Fruit fly (Drosophila melanogaster) whole organism, embryonic: ENCODE data around the gene CG4313.

Experiments used
- CG10267 ChIP-seq: fragments of 200-800 bp; sonication (Bioruptor generic); optimal IDR thresholded peaks from 2 replicates; lab custom pipeline; 2018; ENCODE audit warnings: missing biosample characterization, mild to moderate bottlenecking, missing genetic modification characterization, moderate library complexity
- CG10431 ChIP-seq: fragments of 200-800 bp; sonication (Bioruptor generic); optimal IDR thresholded peaks from 3 replicates; lab custom pipeline; 2018; ENCODE audit warnings: missing biosample characterization, mild to moderate bottlenecking, missing genetic modification characterization
- CG12391 ChIP-seq: fragments of 200-800 bp; sonication (Bioruptor generic); optimal IDR thresholded peaks from 3 replicates; lab custom pipeline; 2018; ENCODE audit warnings: missing biosample characterization, mild to moderate bottlenecking, missing genetic modification characterization, moderate library complexity
- CG13123 ChIP-seq: fragments of 200-800 bp; sonication (Bioruptor generic); optimal IDR thresholded peaks from 2 replicates; lab custom pipeline; 2016; ENCODE audit warnings: missing biosample characterization, missing genetic modification characterization
- CG14710 ChIP-seq: fragments of 200-800 bp; sonication (Bioruptor generic); optimal IDR thresholded peaks from 3 replicates; lab custom pipeline; 2019; ENCODE audit warnings: missing biosample characterization, mild to moderate bottlenecking, missing genetic modification characterization, moderate library complexity
- CG15269 ChIP-seq: fragments of 200-800 bp; sonication (Bioruptor generic); optimal IDR thresholded peaks from 2 replicates; lab custom pipeline; 2018; ENCODE audit warnings: missing biosample characterization, mild to moderate bottlenecking, missing genetic modification characterization, moderate library complexity
- CG15514 ChIP-seq: fragments of 200-800 bp; sonication (Bioruptor generic); optimal IDR thresholded peaks from 3 replicates; lab custom pipeline; 2017; ENCODE audit warnings: missing biosample characterization, missing genetic modification characterization, mild to moderate bottlenecking, moderate library complexity, missing genetic modification reagents
- CG17361 ChIP-seq: fragments of 200-800 bp; sonication (Bioruptor generic); IDR thresholded peaks from 3 replicates; pipeline ENCODE4 v1.3.6; 2022; ENCODE audit warnings: missing biosample characterization, missing genetic modification characterization
- CG18262 ChIP-seq: fragments of 200-800 bp; optimal IDR thresholded peaks from 3 replicates; lab custom pipeline; 2019; ENCODE audit warnings: missing biosample characterization, mild to moderate bottlenecking, missing genetic modification characterization, moderate library complexity
- CG2678 ChIP-seq: fragments of 200-800 bp; sonication (Bioruptor generic); optimal IDR thresholded peaks from 3 replicates; lab custom pipeline; 2019; ENCODE audit warnings: missing biosample characterization, mild to moderate bottlenecking, missing genetic modification characterization, moderate library complexity
- CG2712 ChIP-seq: fragments of 200-800 bp; optimal IDR thresholded peaks from 3 replicates; lab custom pipeline; 2019; ENCODE audit warnings: missing biosample characterization, mild to moderate bottlenecking, missing genetic modification characterization, moderate library complexity
- CG4282 ChIP-seq: fragments of 200-800 bp; sonication (Bioruptor generic); optimal IDR thresholded peaks from 2 replicates; lab custom pipeline; 2016; ENCODE audit warnings: missing biosample characterization, missing genetic modification characterization
- CG5953 ChIP-seq: fragments of 200-800 bp; sonication (Bioruptor generic); IDR thresholded peaks from 2 replicates; pipeline ENCODE4 v1.3.6; 2022; ENCODE audit warnings: missing biosample characterization, missing genetic modification characterization
- CG6175 ChIP-seq: fragments of 200-800 bp; sonication (Bioruptor generic); IDR thresholded peaks from 3 replicates; pipeline ENCODE4 v1.3.6; 2022; ENCODE audit warnings: missing biosample characterization, missing genetic modification characterization
- CG7928 ChIP-seq: fragments of 200-800 bp; sonication (Bioruptor generic); optimal IDR thresholded peaks from 2 replicates; lab custom pipeline; 2017; ENCODE audit warnings: missing biosample characterization, mild to moderate bottlenecking, missing genetic modification characterization
- CHES-1-like ChIP-seq: fragments of 200-800 bp; sonication (Bioruptor generic); optimal IDR thresholded peaks from 2 replicates; lab custom pipeline; 2016; ENCODE audit warnings: missing biosample characterization, missing genetic modification characterization
- D19A ChIP-seq: fragments of 200-800 bp; optimal IDR thresholded peaks from 3 replicates; lab custom pipeline; 2019; ENCODE audit warnings: missing biosample characterization, mild to moderate bottlenecking, missing genetic modification characterization, moderate library complexity
- Dll ChIP-seq: fragments of 200-800 bp; sonication (Bioruptor generic); IDR thresholded peaks from 4 replicates; pipeline ENCODE4 v1.3.6; 2022; ENCODE audit warnings: missing biosample characterization, missing genetic modification characterization; ENCODE audit not compliant: partially characterized antibody
- E2f2 ChIP-seq: fragments of 200-800 bp; sonication (Bioruptor generic); IDR thresholded peaks from 2 replicates; pipeline ENCODE4 v1.3.6; 2022; ENCODE audit warnings: missing biosample characterization, missing genetic modification characterization
- Hand ChIP-seq: fragments of 200-800 bp; sonication (Bioruptor generic); optimal IDR thresholded peaks from 2 replicates; lab custom pipeline; 2017; ENCODE audit warnings: mild to moderate bottlenecking, missing biosample characterization, missing genetic modification reagents, missing genetic modification characterization
- Jarid2 ChIP-seq: fragments of 200-800 bp; sonication (Bioruptor generic); optimal IDR thresholded peaks from 3 replicates; lab custom pipeline; 2017; ENCODE audit warnings: mild to moderate bottlenecking, missing biosample characterization, missing genetic modification reagents, missing genetic modification characterization
- Scr ChIP-seq: fragments of 200-800 bp; sonication (Bioruptor generic); IDR thresholded peaks from 2 replicates; pipeline ENCODE4 v1.3.6; 2022; ENCODE audit warnings: missing biosample characterization, missing genetic modification characterization; ENCODE audit not compliant: partially characterized antibody
- Sry-β ChIP-seq: fragments of 200-800 bp; sonication (Bioruptor generic); optimal IDR thresholded peaks from 2 replicates; lab custom pipeline; 2018; ENCODE audit warnings: missing biosample characterization, mild to moderate bottlenecking, missing genetic modification characterization, moderate library complexity
- Ssrp ChIP-seq: fragments of 200-800 bp; sonication (Bioruptor generic); optimal IDR thresholded peaks from 2 replicates; lab custom pipeline; 2018; ENCODE audit warnings: missing biosample characterization, mild to moderate bottlenecking, missing genetic modification characterization, moderate library complexity
- Taf1 ChIP-seq: fragments of 200-800 bp; sonication (Bioruptor generic); IDR thresholded peaks from 2 replicates; pipeline ENCODE4 v1.3.6; 2022; ENCODE audit warnings: missing biosample characterization, missing genetic modification characterization
- YL-1 ChIP-seq: fragments of 200-800 bp; sonication (Bioruptor generic); optimal IDR thresholded peaks from 3 replicates; lab custom pipeline; 2017; ENCODE audit warnings: missing biosample characterization, mild to moderate bottlenecking, missing genetic modification characterization
- aop ChIP-seq: fragments of 200-800 bp; sonication (Bioruptor generic); IDR thresholded peaks from 2 replicates; pipeline ENCODE4 v1.3.6; 2022; ENCODE audit warnings: missing biosample characterization, missing genetic modification characterization
- ase ChIP-seq: fragments of 200-800 bp; sonication (Bioruptor generic); IDR thresholded peaks from 3 replicates; pipeline ENCODE4 v1.3.6; 2022; ENCODE audit warnings: missing biosample characterization, missing genetic modification characterization
- caup ChIP-seq: fragments of 200-800 bp; sonication (Bioruptor generic); optimal IDR thresholded peaks from 3 replicates; lab custom pipeline; 2017; ENCODE audit warnings: missing biosample characterization, mild to moderate bottlenecking, missing genetic modification characterization, moderate library complexity; ENCODE audit not compliant: severe bottlenecking
- dmrt99B ChIP-seq: fragments of 200-800 bp; sonication (Bioruptor generic); optimal IDR thresholded peaks from 2 replicates; lab custom pipeline; 2018; ENCODE audit warnings: missing biosample characterization, mild to moderate bottlenecking, missing genetic modification characterization, moderate library complexity
- dpn ChIP-seq, 2 experiments: fragments of 200-800 bp; sonication (Bioruptor generic); optimal IDR thresholded peaks; 3 replicates each; lab custom pipeline; 2016; ENCODE audit warnings: missing biosample characterization in 2 of 2, missing genetic modification characterization in 2 of 2
- dysf ChIP-seq: fragments of 200-800 bp; sonication (Bioruptor generic); IDR thresholded peaks from 3 replicates; pipeline ENCODE4 v1.3.6; 2022; ENCODE audit warnings: missing biosample characterization, missing genetic modification characterization
- fu2 ChIP-seq: fragments of 200-800 bp; sonication (Bioruptor generic); optimal IDR thresholded peaks from 2 replicates; lab custom pipeline; 2016; ENCODE audit warnings: missing biosample characterization, missing genetic modification characterization
- grau ChIP-seq: fragments of 200-800 bp; optimal IDR thresholded peaks from 3 replicates; lab custom pipeline; 2019; ENCODE audit warnings: missing biosample characterization, mild to moderate bottlenecking, missing genetic modification characterization, moderate library complexity
- jing ChIP-seq: fragments of 200-800 bp; sonication (Bioruptor generic); optimal IDR thresholded peaks from 2 replicates; lab custom pipeline; 2018; ENCODE audit warnings: missing biosample characterization, mild to moderate bottlenecking, missing genetic modification characterization
- kni ChIP-seq: fragments of 200-800 bp; sonication (Bioruptor generic); optimal IDR thresholded peaks from 3 replicates; lab custom pipeline; 2017; ENCODE audit warnings: mild to moderate bottlenecking, missing biosample characterization, missing genetic modification reagents, missing genetic modification characterization
- nmo ChIP-seq: fragments of 200-800 bp; sonication (Bioruptor generic); optimal IDR thresholded peaks from 2 replicates; lab custom pipeline; 2018; ENCODE audit warnings: missing biosample characterization, mild to moderate bottlenecking, missing genetic modification characterization, moderate library complexity
- pfk ChIP-seq: fragments of 200-800 bp; sonication (Bioruptor generic); optimal IDR thresholded peaks from 2 replicates; lab custom pipeline; 2018; ENCODE audit warnings: missing biosample characterization, mild to moderate bottlenecking, missing genetic modification characterization, moderate library complexity
- run ChIP-seq: fragments of 200-800 bp; sonication (Bioruptor generic); optimal IDR thresholded peaks from 3 replicates; lab custom pipeline; 2018; ENCODE audit warnings: missing biosample characterization, mild to moderate bottlenecking, missing genetic modification characterization
- sens-2 ChIP-seq: fragments of 200-800 bp; sonication (Bioruptor generic); IDR thresholded peaks from 2 replicates; pipeline ENCODE4 v1.3.6; 2022; ENCODE audit warnings: missing biosample characterization, missing genetic modification characterization
- shn ChIP-seq: fragments of 200-800 bp; sonication (Bioruptor generic); optimal IDR thresholded peaks from 3 replicates; lab custom pipeline; 2016; ENCODE audit warnings: missing biosample characterization, missing genetic modification characterization
- slou ChIP-seq: fragments of 200-800 bp; sonication (Bioruptor generic); optimal IDR thresholded peaks from 3 replicates; lab custom pipeline; 2016; ENCODE audit warnings: missing biosample characterization, missing genetic modification characterization
- stwl ChIP-seq: fragments of 200-800 bp; sonication (Bioruptor generic); optimal IDR thresholded peaks from 3 replicates; lab custom pipeline; 2018; ENCODE audit warnings: missing biosample characterization, mild to moderate bottlenecking, missing genetic modification characterization, moderate library complexity
- sug ChIP-seq: fragments of 200-800 bp; optimal IDR thresholded peaks from 2 replicates; lab custom pipeline; 2019; ENCODE audit warnings: missing biosample characterization, mild to moderate bottlenecking, missing genetic modification characterization, moderate library complexity
- ttk ChIP-seq: fragments of 200-800 bp; sonication (Bioruptor generic); IDR thresholded peaks from 2 replicates; pipeline ENCODE4 v2.1.2; 2022; ENCODE audit warnings: missing biosample characterization, missing genetic modification characterization
- twi ChIP-seq: fragments of 200-800 bp; optimal IDR thresholded peaks from 2 replicates; lab custom pipeline; 2019; ENCODE audit warnings: missing biosample characterization, mild to moderate bottlenecking, missing genetic modification characterization, moderate library complexity
- unc-4 ChIP-seq: fragments of 200-800 bp; sonication (Bioruptor generic); IDR thresholded peaks from 2 replicates; pipeline ENCODE4 v1.3.6; 2022; ENCODE audit warnings: missing biosample characterization, missing genetic modification characterization; ENCODE audit not compliant: partially characterized antibody
- vfl ChIP-seq: fragments of 200-800 bp; sonication (Bioruptor generic); optimal IDR thresholded peaks from 2 replicates; lab custom pipeline; 2016; ENCODE audit warnings: missing biosample characterization, missing genetic modification characterization
- zfh2 ChIP-seq: fragments of 200-800 bp; sonication (Bioruptor generic); optimal IDR thresholded peaks from 2 replicates; lab custom pipeline; 2016; ENCODE audit warnings: missing biosample characterization, missing genetic modification characterization

Gene CG4313

DNA sequence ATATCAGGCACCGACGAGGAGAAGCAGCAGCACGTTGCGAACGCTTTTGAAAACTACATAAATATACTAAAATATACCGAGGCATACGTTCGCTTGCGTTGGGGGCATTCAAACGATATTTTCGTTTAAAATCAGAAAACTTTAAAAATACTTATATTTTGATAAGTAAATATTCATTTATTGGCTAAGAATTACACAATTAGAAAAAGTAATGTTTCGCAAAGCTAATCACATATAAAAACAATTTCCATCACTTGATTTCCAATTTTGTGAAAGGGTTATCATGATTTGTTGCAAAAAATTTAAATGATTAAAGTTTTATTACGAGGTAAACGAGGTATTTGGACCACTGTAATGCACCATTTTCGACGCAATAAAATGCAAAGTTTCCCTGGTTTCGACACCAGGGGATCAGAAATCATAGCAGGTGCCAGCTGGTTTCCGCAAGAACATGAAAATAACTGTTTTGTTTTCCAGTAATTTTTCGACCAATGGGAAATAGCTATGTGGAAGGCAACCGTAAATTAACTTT is 34.2 kb downstream of the CG4313 start, which contains the start of gene CG4045 (continued):
- TF ChIP-seq stwl (tag; lab: Kevin White, UChicago) (no peak), Taf1 (GFP tag; lab: Robert Waterston, UW) (no peak), CG14710 (tag; lab: Kevin White, UChicago) (peak; percentile 12), dysf (GFP tag; lab: Robert Waterston, UW) (no peak), CG18262 (tag; lab: Kevin White, UChicago) (peak; percentile 17), dmrt99B (peak; percentile 31), jing (GFP tag; lab: Kevin White, UChicago) (no peak), Jarid2 (no peak), unc-4 (GFP tag; lab: Robert Waterston, UW) (no peak), ase (no peak), Dll (GFP tag; lab: Robert Waterston, UW) (0 out of 4 replicates have a peak, but pooled peaks have one; percentile 19), ttk (GFP tag; lab: Robert Waterston, UW) (no peak), CG6175 (GFP tag; lab: Robert Waterston, UW) (no peak), Scr (GFP tag; lab: Robert Waterston, UW) (peak; percentile 29; the same call in 1 of the 2 replicates), sug (tag; lab: Kevin White, UChicago) (peak; percentile 6), CG7928 (GFP tag; lab: Kevin White, UChicago) (no peak), zfh2 (GFP tag; lab: Kevin White, UChicago) (no peak), twi (no peak), kni (GFP tag; lab: Kevin White, UChicago) (no peak), CG13123 (GFP tag; lab: Kevin White, UChicago) (no peak), nmo (GFP tag; lab: Kevin White, UChicago) (peak; percentile 16), fu2 (GFP tag; lab: Kevin White, UChicago) (no peak), dpn (GFP tag; optimal IDR thresholded peaks at IDR 0.05; lab: Kevin White, UChicago) (no peak), Sry-β (GFP tag; lab: Kevin White, UChicago) (peak; percentile 40), CG10431 (GFP tag; lab: Kevin White, UChicago) (no peak), CHES-1-like (GFP tag; lab: Kevin White, UChicago) (no peak), CG4282 (GFP tag; lab: Kevin White, UChicago) (no peak), CG12391 (tag; lab: Kevin White, UChicago) (peak; percentile 15), run (tag; lab: Kevin White, UChicago) (no peak), D19A (tag; lab: Kevin White, UChicago) (peak; percentile 3), aop (GFP tag; lab: Robert Waterston, UW) (no peak), sens-2 (no peak), Ssrp (peak; percentile 21), shn (no peak), YL-1 (GFP tag; lab: Kevin White, UChicago) (peak; percentile 0), caup (GFP tag; lab: Kevin White, UChicago) (no peak), pfk (GFP tag; lab: Kevin White, UChicago) (no peak), slou (GFP tag; lab: Kevin White, UChicago) (no peak), grau (tag; lab: Kevin White, UChicago) (peak; percentile 28), CG17361 (GFP tag; lab: Robert Waterston, UW) (0 out of 3 replicates have a peak, but pooled peaks have one; percentile 21), CG2712 (tag; lab: Kevin White, UChicago) (peak; percentile 23), CG15269 (tag; lab: Kevin White, UChicago) (peak; percentile 16), Hand (GFP tag; lab: Kevin White, UChicago) (no peak), CG5953 (GFP tag; lab: Robert Waterston, UW) (no peak), vfl (no peak), CG2678 (tag; lab: Kevin White, UChicago) (peak; percentile 39), CG15514 (GFP tag; lab: Kevin White, UChicago) (peak; percentile 19), E2f2 (GFP tag; lab: Robert Waterston, UW) (peak; percentile 28; the same call in 1 of the 2 replicates), CG10267 (tag; lab: Kevin White, UChicago) (peak; percentile 19)
